Fruit fly (Drosophila melanogaster) whole organism, embryonic: Measurements from ENCODE around the gene CG17264.

Experiments
- Asciz ChIP-seq: fragments of 200-800 bp; sonication (Bioruptor generic); optimal IDR thresholded peaks from 2 replicates; lab custom pipeline; 2017; ENCODE audit warnings: missing biosample characterization, mild to moderate bottlenecking, missing genetic modification characterization, missing genetic modification reagents
- CG1024 ChIP-seq: fragments of 200-800 bp; sonication (Bioruptor generic); IDR thresholded peaks from 2 replicates; pipeline ENCODE4 v1.3.6; 2022; ENCODE audit warnings: missing biosample characterization, missing genetic modification characterization
- CG10431 ChIP-seq: fragments of 200-800 bp; sonication (Bioruptor generic); optimal IDR thresholded peaks from 3 replicates; lab custom pipeline; 2018; ENCODE audit warnings: missing biosample characterization, mild to moderate bottlenecking, missing genetic modification characterization
- CG12219 ChIP-seq: fragments of 200-800 bp; sonication (Bioruptor generic); optimal IDR thresholded peaks from 3 replicates; lab custom pipeline; 2018; ENCODE audit warnings: missing biosample characterization, mild to moderate bottlenecking, missing genetic modification characterization
- CG12299 ChIP-seq: fragments of 200-800 bp; sonication (Bioruptor generic); optimal IDR thresholded peaks from 2 replicates; lab custom pipeline; 2018; ENCODE audit warnings: missing biosample characterization, mild to moderate bottlenecking, missing genetic modification characterization
- CG1233 ChIP-seq: fragments of 200-800 bp; sonication (Bioruptor generic); optimal IDR thresholded peaks from 4 replicates; lab custom pipeline; 2018; ENCODE audit warnings: missing biosample characterization, mild to moderate bottlenecking, missing genetic modification characterization
- CG13287 ChIP-seq: fragments of 200-800 bp; sonication (Bioruptor generic); IDR thresholded peaks from 2 replicates; pipeline ENCODE4 v1.3.6; 2022; ENCODE audit warnings: missing biosample characterization, missing genetic modification characterization; ENCODE audit not compliant: partially characterized antibody
- CG14441 ChIP-seq: fragments of 200-800 bp; sonication (Bioruptor generic); IDR thresholded peaks from 2 replicates; pipeline ENCODE4 v1.3.6; 2022; ENCODE audit warnings: missing biosample characterization, missing genetic modification characterization
- CG14667 ChIP-seq: fragments of 200-800 bp; sonication (Bioruptor generic); IDR thresholded peaks from 2 replicates; pipeline ENCODE4 v1.3.6; 2022; ENCODE audit warnings: missing biosample characterization, missing genetic modification characterization
- CG16815 ChIP-seq: fragments of 200-800 bp; sonication (Bioruptor generic); optimal IDR thresholded peaks from 3 replicates; lab custom pipeline; 2017; ENCODE audit warnings: missing biosample characterization, mild to moderate bottlenecking, missing genetic modification characterization
- CG17912 ChIP-seq: fragments of 200-800 bp; sonication (Bioruptor generic); optimal IDR thresholded peaks from 2 replicates; lab custom pipeline; 2018; ENCODE audit warnings: missing biosample characterization, mild to moderate bottlenecking, missing genetic modification characterization
- CG1792 ChIP-seq: fragments of 200-800 bp; sonication (Bioruptor generic); optimal IDR thresholded peaks from 2 replicates; lab custom pipeline; 2016; ENCODE audit warnings: missing biosample characterization, missing genetic modification characterization
- CG2889 ChIP-seq: fragments of 200-800 bp; sonication (Bioruptor generic); IDR thresholded peaks from 3 replicates; pipeline ENCODE4 v1.3.6; 2022; ENCODE audit warnings: missing biosample characterization, missing genetic modification characterization
- CG3726 ChIP-seq: fragments of 200-800 bp; sonication (Bioruptor generic); IDR thresholded peaks from 3 replicates; pipeline ENCODE4, ENCODE4 v1.3.6; 2022; ENCODE audit warnings: missing biosample characterization, missing genetic modification characterization
- CG4707 ChIP-seq: fragments of 200-800 bp; sonication (Bioruptor generic); optimal IDR thresholded peaks from 2 replicates; lab custom pipeline; 2018; ENCODE audit warnings: missing biosample characterization, mild to moderate bottlenecking, missing genetic modification characterization, moderate library complexity
- CG4854 ChIP-seq: fragments of 200-800 bp; sonication (Bioruptor generic); optimal IDR thresholded peaks from 2 replicates; lab custom pipeline; 2016; ENCODE audit warnings: missing biosample characterization, missing genetic modification characterization, inconsistent platforms
- CG5245 ChIP-seq: fragments of 200-800 bp; sonication (Bioruptor generic); optimal IDR thresholded peaks from 3 replicates; lab custom pipeline; 2016; ENCODE audit warnings: missing biosample characterization, missing genetic modification characterization
- CG6791 ChIP-seq: fragments of 200-800 bp; sonication (Bioruptor generic); IDR thresholded peaks from 3 replicates; pipeline ENCODE4 v1.3.6; 2022; ENCODE audit warnings: missing biosample characterization, missing genetic modification characterization; ENCODE audit not compliant: partially characterized antibody
- CG8089 ChIP-seq: fragments of 200-800 bp; sonication (Bioruptor generic); optimal IDR thresholded peaks from 3 replicates; lab custom pipeline; 2016; ENCODE audit warnings: missing biosample characterization, missing genetic modification characterization
- CG8478 ChIP-seq: fragments of >200 bp; optimal IDR thresholded peaks from 2 replicates; lab custom pipeline; 2018
- CG9437 ChIP-seq: fragments of 200-800 bp; sonication (Bioruptor generic); optimal IDR thresholded peaks from 2 replicates; lab custom pipeline; 2018; ENCODE audit warnings: missing biosample characterization, mild to moderate bottlenecking, missing genetic modification characterization
- CG9797 ChIP-seq: fragments of 200-800 bp; sonication (Bioruptor generic); optimal IDR thresholded peaks from 3 replicates; lab custom pipeline; 2018; ENCODE audit warnings: missing biosample characterization, mild to moderate bottlenecking, missing genetic modification characterization
- CG9817 ChIP-seq: fragments of 200-800 bp; sonication (Bioruptor generic); optimal IDR thresholded peaks from 2 replicates; lab custom pipeline; 2018; ENCODE audit warnings: missing biosample characterization, mild to moderate bottlenecking, missing genetic modification characterization, moderate library complexity
- CoRest ChIP-seq: fragments of 200-800 bp; sonication (Bioruptor generic); optimal IDR thresholded peaks from 3 replicates; lab custom pipeline; 2018; ENCODE audit warnings: missing biosample characterization, mild to moderate bottlenecking, missing genetic modification characterization, moderate library complexity
- Dfd ChIP-seq, 2 experiments: fragments of >200 bp; optimal IDR thresholded peaks; 2 replicates each; lab custom pipeline; 2017; ENCODE audit warnings: missing biosample characterization in 2 of 2, missing genetic modification characterization in 2 of 2
- Dip3 ChIP-seq: fragments of 200-800 bp; sonication (Bioruptor generic); optimal IDR thresholded peaks from 3 replicates; lab custom pipeline; 2016; ENCODE audit warnings: missing biosample characterization, missing genetic modification characterization
- HLH3B ChIP-seq: fragments of 200-800 bp; sonication (Bioruptor generic); IDR thresholded peaks from 2 replicates; pipeline ENCODE4 v1.3.6; 2022; ENCODE audit warnings: missing biosample characterization, missing genetic modification characterization
- Hey ChIP-seq: fragments of 200-800 bp; sonication (Bioruptor generic); optimal IDR thresholded peaks from 3 replicates; lab custom pipeline; 2018; ENCODE audit warnings: missing biosample characterization, mild to moderate bottlenecking, missing genetic modification characterization
- MBD-R2 ChIP-seq: fragments of 200-800 bp; sonication (Bioruptor generic); IDR thresholded peaks from 2 replicates; pipeline ENCODE4 v1.3.6; 2022; ENCODE audit warnings: missing biosample characterization, missing genetic modification characterization
- Nf-YC ChIP-seq: fragments of 200-800 bp; optimal IDR thresholded peaks from 3 replicates; lab custom pipeline; 2019; ENCODE audit warnings: missing biosample characterization, mild to moderate bottlenecking, missing genetic modification characterization, moderate library complexity
- Ravus ChIP-seq: fragments of 200-800 bp; sonication (Bioruptor generic); IDR thresholded peaks from 2 replicates; pipeline ENCODE4 v1.3.6; 2022; ENCODE audit warnings: missing biosample characterization, missing genetic modification characterization
- Six4 ChIP-seq: fragments of 200-800 bp; sonication (Bioruptor generic); optimal IDR thresholded peaks from 2 replicates; lab custom pipeline; 2016; ENCODE audit warnings: missing biosample characterization, missing genetic modification characterization
- TFAM ChIP-seq: fragments of 200-800 bp; sonication (Bioruptor generic); optimal IDR thresholded peaks from 2 replicates; lab custom pipeline; 2017; ENCODE audit warnings: missing biosample characterization, missing genetic modification characterization, inconsistent platforms
- Tbp ChIP-seq: fragments of >200 bp; optimal IDR thresholded peaks from 2 replicates; lab custom pipeline; 2018; ENCODE audit warnings: missing biosample characterization, missing genetic modification characterization
- YL-1 ChIP-seq: fragments of 200-800 bp; sonication (Bioruptor generic); optimal IDR thresholded peaks from 3 replicates; lab custom pipeline; 2017; ENCODE audit warnings: missing biosample characterization, mild to moderate bottlenecking, missing genetic modification characterization
- aop ChIP-seq: fragments of 200-800 bp; sonication (Bioruptor generic); IDR thresholded peaks from 2 replicates; pipeline ENCODE4 v1.3.6; 2022; ENCODE audit warnings: missing biosample characterization, missing genetic modification characterization
- danr ChIP-seq: fragments of 200-800 bp; sonication (Bioruptor generic); IDR thresholded peaks from 2 replicates; pipeline ENCODE4 v1.3.6; 2022; ENCODE audit warnings: missing biosample characterization, missing genetic modification characterization
- dysf ChIP-seq: fragments of 200-800 bp; sonication (Bioruptor generic); IDR thresholded peaks from 3 replicates; pipeline ENCODE4 v1.3.6; 2022; ENCODE audit warnings: missing biosample characterization, missing genetic modification characterization
- grn ChIP-seq: fragments of 200-800 bp; sonication (Bioruptor generic); optimal IDR thresholded peaks from 3 replicates; lab custom pipeline; 2017; ENCODE audit warnings: missing biosample characterization, missing genetic modification characterization
- gt ChIP-seq: fragments of 200-800 bp; sonication (Bioruptor generic); IDR thresholded peaks from 2 replicates; pipeline ENCODE4 v1.3.6; 2022; ENCODE audit warnings: missing biosample characterization, missing genetic modification characterization
- maf-S ChIP-seq: fragments of 200-800 bp; sonication (Bioruptor generic); optimal IDR thresholded peaks from 2 replicates; lab custom pipeline; 2016; ENCODE audit warnings: missing biosample characterization, missing genetic modification characterization
- mam ChIP-seq: fragments of 200-800 bp; sonication (Bioruptor generic); optimal IDR thresholded peaks from 3 replicates; lab custom pipeline; 2016; ENCODE audit warnings: missing biosample characterization, missing genetic modification characterization
- nmo ChIP-seq: fragments of 200-800 bp; sonication (Bioruptor generic); optimal IDR thresholded peaks from 2 replicates; lab custom pipeline; 2018; ENCODE audit warnings: missing biosample characterization, mild to moderate bottlenecking, missing genetic modification characterization, moderate library complexity
- oc ChIP-seq: fragments of 200-800 bp; sonication (Bioruptor generic); optimal IDR thresholded peaks from 2 replicates; lab custom pipeline; 2018; ENCODE audit warnings: missing biosample characterization, mild to moderate bottlenecking, missing genetic modification characterization, moderate library complexity
- pan ChIP-seq, 4 experiments: fragments of >200 bp in 3 of 4; fragments of 200-800 bp in 1 of 4; sonication (Bioruptor generic) in 1 of 4; optimal IDR thresholded peaks in 3 of 4; IDR thresholded peaks in 1 of 4; 2 replicates each; pipeline versions ENCODE4 v1.3.6 to Lab custom; 2017 to 2022; ENCODE audit warnings: missing biosample characterization in 2 of 4, missing genetic modification characterization in 2 of 4, mixed read lengths in 1 of 4
- peb ChIP-seq: fragments of 200-800 bp; sonication (Bioruptor generic); IDR thresholded peaks from 2 replicates; pipeline ENCODE4 v1.3.6; 2022; ENCODE audit warnings: missing biosample characterization, missing genetic modification characterization
- pfk ChIP-seq: fragments of 200-800 bp; sonication (Bioruptor generic); optimal IDR thresholded peaks from 2 replicates; lab custom pipeline; 2018; ENCODE audit warnings: missing biosample characterization, mild to moderate bottlenecking, missing genetic modification characterization, moderate library complexity
- pita ChIP-seq: fragments of 200-800 bp; sonication (Bioruptor generic); optimal IDR thresholded peaks from 2 replicates; lab custom pipeline; 2017; ENCODE audit warnings: missing biosample characterization, mild to moderate bottlenecking, missing genetic modification characterization
- seq ChIP-seq: fragments of 200-800 bp; sonication (Bioruptor generic); IDR thresholded peaks from 2 replicates; pipeline ENCODE4 v1.3.6; 2022; ENCODE audit warnings: missing biosample characterization, missing genetic modification characterization
- slou ChIP-seq: fragments of 200-800 bp; sonication (Bioruptor generic); optimal IDR thresholded peaks from 3 replicates; lab custom pipeline; 2016; ENCODE audit warnings: missing biosample characterization, missing genetic modification characterization
- toy ChIP-seq: fragments of 200-800 bp; sonication (Bioruptor generic); IDR thresholded peaks from 2 replicates; pipeline ENCODE4 v1.3.6; 2022; ENCODE audit warnings: missing biosample characterization, missing genetic modification characterization
- tup ChIP-seq: fragments of 200-800 bp; sonication (Bioruptor generic); optimal IDR thresholded peaks from 2 replicates; lab custom pipeline; 2016; ENCODE audit warnings: missing biosample characterization, mild to moderate bottlenecking, missing genetic modification characterization, moderate library complexity

The CG17264 gene

dm6 chr2L:2992664-2993174 is 25.6 kb upstream of the CG17264 start, which contains the start of the genes okr and CG3558 (continued):
- TF ChIP-seq slou (no peak), gt (GFP tag; lab: Robert Waterston, UW) (no peak), danr (GFP tag; lab: Robert Waterston, UW) (no peak), Dfd (GFP tag; optimal IDR thresholded peaks at IDR 0.05; lab: Kevin White, UChicago) (no peak), CG14667 (GFP tag; lab: Robert Waterston, UW) (no peak), CG9817 (tag; lab: Kevin White, UChicago) (no peak), toy (GFP tag; lab: Robert Waterston, UW) (no peak), CG1792 (GFP tag; lab: Kevin White, UChicago) (no peak), pfk (GFP tag; lab: Kevin White, UChicago) (peak; percentile 94), CG8089 (GFP tag; lab: Kevin White, UChicago) (no peak), pita (GFP tag; lab: Kevin White, UChicago) (no peak), TFAM (GFP tag; lab: Kevin White, UChicago) (no peak), pan (optimal IDR thresholded peaks at IDR 0.05; lab: Kevin White, UChicago) (no peak), pan (GFP tag; optimal IDR thresholded peaks at IDR 0.05 in 1 of 2, IDR thresholded peaks at IDR 0.05 in 1 of 2) (no peak), CG1024 (no peak), CG3726 (GFP tag; lab: Robert Waterston, UW) (no peak), CG8478 (lab: Kevin White, UChicago) (no peak), Dip3 (GFP tag; lab: Kevin White, UChicago) (no peak), CG10431 (GFP tag; lab: Kevin White, UChicago) (no peak), CG2889 (GFP tag; lab: Robert Waterston, UW) (no peak), mam (GFP tag; lab: Kevin White, UChicago) (no peak), CG4707 (GFP tag; lab: Kevin White, UChicago) (peak; percentile 10), Asciz (GFP tag; lab: Kevin White, UChicago) (no peak), oc (no peak), CG13287 (GFP tag; lab: Robert Waterston, UW) (peak; percentile 90), Six4 (no peak), tup (no peak), CG12299 (tag; lab: Kevin White, UChicago) (no peak), CG9437 (GFP tag; lab: Kevin White, UChicago) (no peak), maf-S (GFP tag; lab: Kevin White, UChicago) (no peak), aop (GFP tag; lab: Robert Waterston, UW) (no peak), CG17912 (GFP tag; lab: Kevin White, UChicago) (no peak), HLH3B (GFP tag; lab: Robert Waterston, UW) (no peak), CG14441 (GFP tag; lab: Robert Waterston, UW) (no peak), CG16815 (GFP tag; lab: Kevin White, UChicago) (no peak), CG1233 (GFP tag; lab: Kevin White, UChicago) (no peak), CG5245 (GFP tag; lab: Kevin White, UChicago) (no peak), CG4854 (GFP tag; lab: Kevin White, UChicago) (no peak), CG12219 (GFP tag; lab: Kevin White, UChicago) (no peak), YL-1 (peak; percentile 26), nmo (peak; percentile 39), Nf-YC (tag; lab: Kevin White, UChicago) (no peak), CoRest (no peak), MBD-R2 (GFP tag; lab: Robert Waterston, UW) (peak; percentile 80), seq (GFP tag; lab: Robert Waterston, UW) (no peak), CG9797 (GFP tag; lab: Kevin White, UChicago) (peak; percentile 83), Tbp (no peak), Hey (tag; lab: Kevin White, UChicago) (no peak), Ravus (no peak), peb (no peak), dysf (GFP tag; lab: Robert Waterston, UW) (no peak), CG6791 (GFP tag; lab: Robert Waterston, UW) (peak; percentile 73), grn (GFP tag; lab: Kevin White, UChicago) (no peak)
